ENCODE assay signal across 3 worm cellular contexts in the genomic region with DNA sequence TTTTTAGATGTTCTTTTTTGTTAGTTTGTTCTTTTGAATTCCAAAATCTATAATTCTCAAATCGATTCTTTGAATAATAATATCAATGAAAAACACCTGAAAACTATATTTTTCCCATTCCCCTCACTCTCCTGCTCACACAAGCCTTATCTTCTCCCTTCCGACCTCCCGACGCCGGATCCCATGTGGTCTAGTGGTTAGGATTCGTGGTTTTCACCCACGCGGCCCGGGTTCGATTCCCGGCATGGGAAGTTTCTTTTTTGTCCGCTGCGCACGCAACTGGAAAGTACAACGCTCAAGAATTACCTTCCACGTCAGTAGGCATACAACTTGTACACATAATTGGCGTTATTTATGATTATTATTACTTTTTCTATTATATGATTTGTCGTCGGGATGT.
TF ChIP-seq lines count a peak whose summit lies in the region.

No protein-coding gene starts in this region.

TF ChIP-seq in whole organism, L4 larva, 104 proteins besides CTCF, POLR2A, EP300 and RAD21 (continued from another document and continues in another):
- TF ChIP-seq cey-2 (tag; optimal IDR thresholded peaks at IDR 0.05; lab: Kevin White, UChicago; ENCODE audit: borderline replicate concordance, insufficient read depth) (no peak), ces-1 (GFP tag; optimal IDR thresholded peaks at IDR 0.05; lab: Kevin White, UChicago) (no peak), attf-4 (tag; optimal IDR thresholded peaks at IDR 0.05; lab: Kevin White, UChicago) (no peak), nhr-77 (tag; optimal IDR thresholded peaks at IDR 0.05; lab: Kevin White, UChicago) (no peak), mdt-29 (GFP tag; IDR thresholded peaks at IDR 0.05; lab: Robert Waterston, UW) (no peak), hmg-1.1 (GFP tag; IDR thresholded peaks at IDR 0.05; lab: Robert Waterston, UW) (peak; percentile 81), arid-1 (GFP tag; conservative IDR thresholded peaks at IDR 0.05; lab: Robert Waterston, UW) (peak; percentile 47; the same call in 1 of the 2 replicates), dpl-1 (GFP tag; optimal IDR thresholded peaks at IDR 0.05; lab: Kevin White, UChicago) (peak; percentile 7), unc-130 (GFP tag; optimal IDR thresholded peaks at IDR 0.05; lab: Kevin White, UChicago) (peak; percentile 40), F37D6.2 (tag; optimal IDR thresholded peaks at IDR 0.05; lab: Kevin White, UChicago) (no peak), spr-1 (tag; optimal IDR thresholded peaks at IDR 0.05; lab: Kevin White, UChicago) (peak; percentile 48), ZK337.2 (GFP tag; IDR thresholded peaks at IDR 0.05; lab: Robert Waterston, UW) (0 out of 2 replicates have a peak, but pooled peaks have one; percentile 59), rbr-2 (tag; optimal IDR thresholded peaks at IDR 0.05; lab: Kevin White, UChicago) (peak; percentile 41), tag-97 (GFP tag; IDR thresholded peaks at IDR 0.05; lab: Robert Waterston, UW) (no peak), lin-1 (GFP tag; IDR thresholded peaks at IDR 0.05; lab: Robert Waterston, UW) (no peak), nhr-48 (tag; optimal IDR thresholded peaks at IDR 0.05; lab: Kevin White, UChicago) (no peak), hlh-30 (tag; optimal IDR thresholded peaks at IDR 0.05; lab: Kevin White, UChicago; ENCODE audit: insufficient read depth) (peak; percentile 75), lin-13 (GFP tag; optimal IDR thresholded peaks at IDR 0.05; lab: Kevin White, UChicago) (peak; percentile 29), pha-4 (GFP tag; IDR thresholded peaks at IDR 0.05; lab: Robert Waterston, UW) (peak; percentile 37; the same call in 1 of the 2 replicates), pha-4 (tag; optimal IDR thresholded peaks at IDR 0.05; lab: Kevin White, UChicago) (no peak), jun-1 (tag; optimal IDR thresholded peaks at IDR 0.05; lab: Kevin White, UChicago) (no peak), lim-7 (GFP tag; IDR thresholded peaks at IDR 0.05; lab: Robert Waterston, UW) (peak; percentile 85), lin-38 (GFP tag; IDR thresholded peaks at IDR 0.05; lab: Robert Waterston, UW) (peak; percentile 75), nhr-237 (tag; optimal IDR thresholded peaks at IDR 0.05; lab: Kevin White, UChicago) (no peak), ctbp-1 (GFP tag; IDR thresholded peaks at IDR 0.05; lab: Robert Waterston, UW) (no peak), nhr-42 (GFP tag; IDR thresholded peaks at IDR 0.05; lab: Robert Waterston, UW) (peak; percentile 29; the same call in 1 of the 2 replicates), aly-2 (tag; optimal IDR thresholded peaks at IDR 0.05; lab: Kevin White, UChicago) (no peak), duxl-1 (tag; optimal IDR thresholded peaks at IDR 0.05; lab: Kevin White, UChicago; ENCODE audit: poor library complexity) (peak; percentile 19), nhr-41 (GFP tag; IDR thresholded peaks at IDR 0.05; lab: Robert Waterston, UW) (0 out of 2 replicates have a peak, but pooled peaks have one; percentile 18), lsy-2 (tag; optimal IDR thresholded peaks at IDR 0.05; lab: Kevin White, UChicago) (peak in 1 of 2 experiments; percentile 11), fos-1 (tag; optimal IDR thresholded peaks at IDR 0.05; lab: Kevin White, UChicago) (no peak), R02D3.7 (tag; optimal IDR thresholded peaks at IDR 0.05; lab: Kevin White, UChicago) (no peak), ceh-32 (tag; optimal IDR thresholded peaks at IDR 0.05; lab: Kevin White, UChicago; ENCODE audit: poor library complexity) (no peak), zfp-2 (tag; optimal IDR thresholded peaks at IDR 0.05; lab: Kevin White, UChicago) (no peak), set-16 (GFP tag; IDR thresholded peaks at IDR 0.05; lab: Robert Waterston, UW) (peak; percentile 41), dmd-9 (GFP tag; IDR thresholded peaks at IDR 0.05; lab: Robert Waterston, UW) (0 out of 2 replicates have a peak, but pooled peaks have one; percentile 46), mes-2 (tag; optimal IDR thresholded peaks at IDR 0.05; lab: Kevin White, UChicago; ENCODE audit: poor library complexity, severe bottlenecking) (no peak), zip-2 (tag; optimal IDR thresholded peaks at IDR 0.05; lab: Kevin White, UChicago) (no peak), tra-1 (GFP tag; IDR thresholded peaks at IDR 0.05; lab: Robert Waterston, UW) (no peak), ceh-44 (GFP tag; IDR thresholded peaks at IDR 0.05; lab: Robert Waterston, UW) (peak; percentile 60; the same call in 1 of the 2 replicates)

TF ChIP-seq in whole organism, late embryonic, 69 proteins besides CTCF, POLR2A, EP300 and RAD21 (continued from another document):
- peak; percentile 58 for TF ChIP-seq sox-4 (tag; optimal IDR thresholded peaks at IDR 0.05; lab: Kevin White, UChicago)
- TF ChIP-seq tbx-2 (tag; optimal IDR thresholded peaks at IDR 0.05; lab: Kevin White, UChicago) = peak; percentile 34
- peak; percentile 69 for TF ChIP-seq unc-3 (GFP tag; conservative IDR thresholded peaks at IDR 0.05; lab: Robert Waterston, UW)
- TF ChIP-seq unc-3 (tag; optimal IDR thresholded peaks at IDR 0.05; lab: Kevin White, UChicago) = no peak
- TF ChIP-seq che-1 (tag; optimal IDR thresholded peaks at IDR 0.05; lab: Kevin White, UChicago) = peak; percentile 53
- TF ChIP-seq hlh-8 (tag; optimal IDR thresholded peaks at IDR 0.05; lab: Kevin White, UChicago) = peak; percentile 26
- TF ChIP-seq nfya-1 (tag; optimal IDR thresholded peaks at IDR 0.05; lab: Kevin White, UChicago) = peak; percentile 20
- TF ChIP-seq F13H6.1 (tag; optimal IDR thresholded peaks at IDR 0.05; lab: Kevin White, UChicago) = peak; percentile 39
- peak; percentile 36 for TF ChIP-seq ceh-31 (tag; optimal IDR thresholded peaks at IDR 0.05; lab: Kevin White, UChicago)
- peak; percentile 57 for TF ChIP-seq Y22D7AL.16 (tag; optimal IDR thresholded peaks at IDR 0.05; lab: Kevin White, UChicago)
- TF ChIP-seq elt-2 (tag; optimal IDR thresholded peaks at IDR 0.05; lab: Kevin White, UChicago) = peak; percentile 64
- no peak for TF ChIP-seq tbx-7 (tag; optimal IDR thresholded peaks at IDR 0.05; lab: Kevin White, UChicago)
- TF ChIP-seq ceh-6 (GFP tag; optimal IDR thresholded peaks at IDR 0.05; lab: Kevin White, UChicago) = peak; percentile 61
- no peak for TF ChIP-seq lim-6 (tag; optimal IDR thresholded peaks at IDR 0.05; lab: Kevin White, UChicago)
- no peak for TF ChIP-seq T23F11.4 (GFP tag; optimal IDR thresholded peaks at IDR 0.05; lab: Kevin White, UChicago)
- no peak for TF ChIP-seq ama-1 (optimal IDR thresholded peaks at IDR 0.05; lab: Kevin White, UChicago)
- TF ChIP-seq ets-4 (tag; optimal IDR thresholded peaks at IDR 0.05; lab: Kevin White, UChicago) = no peak
- no peak for TF ChIP-seq ceh-30 (tag; optimal IDR thresholded peaks at IDR 0.05; lab: Kevin White, UChicago)

TF ChIP-seq in whole organism, mixed stage, embryonic, 35 proteins besides CTCF, POLR2A, EP300 and RAD21 (continued from another document):
- peak; percentile 64 for TF ChIP-seq M03D4.4 (tag; optimal IDR thresholded peaks at IDR 0.05; lab: Kevin White, UChicago)
- TF ChIP-seq mls-2 (tag; optimal IDR thresholded peaks at IDR 0.05; lab: Kevin White, UChicago) = peak; percentile 47
- TF ChIP-seq nhr-76 (tag; optimal IDR thresholded peaks at IDR 0.05; lab: Kevin White, UChicago) = no peak
- no peak for TF ChIP-seq mab-5 (tag; optimal IDR thresholded peaks at IDR 0.05; lab: Kevin White, UChicago)
- TF ChIP-seq cnd-1 (tag; optimal IDR thresholded peaks at IDR 0.05; lab: Kevin White, UChicago) = peak; percentile 56
- TF ChIP-seq nhr-12 (tag; optimal IDR thresholded peaks at IDR 0.05; lab: Kevin White, UChicago) = no peak
